Fruit fly (Drosophila melanogaster) whole organism, embryonic: ENCODE data around the gene CG42307.

Experiments
- CG10147 ChIP-seq: fragments of 200-800 bp; sonication (Bioruptor generic); optimal IDR thresholded peaks from 2 replicates; lab custom pipeline; 2019; ENCODE audit warnings: missing biosample characterization, mild to moderate bottlenecking, missing genetic modification characterization, moderate library complexity
- CG1024 ChIP-seq: fragments of 200-800 bp; sonication (Bioruptor generic); IDR thresholded peaks from 2 replicates; pipeline ENCODE4 v1.3.6; 2022; ENCODE audit warnings: missing biosample characterization, missing genetic modification characterization
- CG10267 ChIP-seq: fragments of 200-800 bp; sonication (Bioruptor generic); optimal IDR thresholded peaks from 2 replicates; lab custom pipeline; 2018; ENCODE audit warnings: missing biosample characterization, mild to moderate bottlenecking, missing genetic modification characterization, moderate library complexity
- CG10654 ChIP-seq: fragments of 200-800 bp; sonication (Bioruptor generic); optimal IDR thresholded peaks from 2 replicates; lab custom pipeline; 2016; ENCODE audit warnings: missing biosample characterization, missing genetic modification characterization
- CG10979 ChIP-seq: fragments of 200-800 bp; sonication (Bioruptor generic); optimal IDR thresholded peaks from 2 replicates; lab custom pipeline; 2018; ENCODE audit warnings: missing biosample characterization, mild to moderate bottlenecking, missing genetic modification characterization, moderate library complexity
- CG11504 ChIP-seq: fragments of 200-800 bp; sonication (Bioruptor generic); optimal IDR thresholded peaks from 3 replicates; lab custom pipeline; 2019; ENCODE audit warnings: missing biosample characterization, mild to moderate bottlenecking, missing genetic modification characterization, moderate library complexity
- CG13424 ChIP-seq: fragments of 200-800 bp; sonication (Bioruptor generic); optimal IDR thresholded peaks from 2 replicates; lab custom pipeline; 2019; ENCODE audit warnings: missing biosample characterization, mild to moderate bottlenecking, missing genetic modification characterization, moderate library complexity
- CG13775 ChIP-seq: fragments of 200-800 bp; sonication (Bioruptor generic); optimal IDR thresholded peaks from 3 replicates; lab custom pipeline; 2017; ENCODE audit warnings: missing biosample characterization, mild to moderate bottlenecking, missing genetic modification characterization
- CG14441 ChIP-seq: fragments of 200-800 bp; sonication (Bioruptor generic); IDR thresholded peaks from 2 replicates; pipeline ENCODE4 v1.3.6; 2022; ENCODE audit warnings: missing biosample characterization, missing genetic modification characterization
- CG14667 ChIP-seq: fragments of 200-800 bp; sonication (Bioruptor generic); IDR thresholded peaks from 2 replicates; pipeline ENCODE4 v1.3.6; 2022; ENCODE audit warnings: missing biosample characterization, missing genetic modification characterization
- CG17186 ChIP-seq: fragments of 200-800 bp; sonication (Bioruptor generic); optimal IDR thresholded peaks from 3 replicates; lab custom pipeline; 2017; ENCODE audit warnings: missing biosample characterization, missing genetic modification reagents, missing genetic modification characterization
- CG2199 ChIP-seq: fragments of 200-800 bp; sonication (Bioruptor generic); IDR thresholded peaks from 3 replicates; pipeline ENCODE4 v1.3.6; 2022; ENCODE audit warnings: missing biosample characterization, missing genetic modification characterization
- CG2875 ChIP-seq: fragments of 200-800 bp; sonication (Bioruptor generic); optimal IDR thresholded peaks from 2 replicates; lab custom pipeline; 2017; ENCODE audit warnings: missing biosample characterization, mild to moderate bottlenecking, missing genetic modification characterization, missing genetic modification reagents
- CG32767 ChIP-seq: fragments of 200-800 bp; sonication (Bioruptor generic); IDR thresholded peaks from 2 replicates; pipeline ENCODE4 v1.3.6; 2022; ENCODE audit warnings: missing biosample characterization, missing genetic modification characterization
- CG32772 ChIP-seq: fragments of 200-800 bp; sonication (Bioruptor generic); IDR thresholded peaks from 2 replicates; pipeline ENCODE4 v1.3.6; 2022; ENCODE audit warnings: missing biosample characterization, missing genetic modification characterization
- CG3281 ChIP-seq: fragments of 200-800 bp; sonication (Bioruptor generic); optimal IDR thresholded peaks from 3 replicates; lab custom pipeline; 2017; ENCODE audit warnings: missing biosample characterization, mild to moderate bottlenecking, missing genetic modification characterization
- CG6272 ChIP-seq: fragments of 200-800 bp; sonication (Bioruptor generic); IDR thresholded peaks from 2 replicates; pipeline ENCODE4 v1.3.6; 2022; ENCODE audit warnings: missing biosample characterization, missing genetic modification characterization
- CG6689 ChIP-seq: fragments of 200-800 bp; sonication (Bioruptor generic); IDR thresholded peaks from 2 replicates; pipeline ENCODE4 v1.3.6; 2022; ENCODE audit warnings: missing biosample characterization, missing genetic modification characterization
- CG8388 ChIP-seq: fragments of 200-800 bp; sonication (Bioruptor generic); optimal IDR thresholded peaks from 2 replicates; lab custom pipeline; 2019; ENCODE audit warnings: missing biosample characterization, mild to moderate bottlenecking, missing genetic modification characterization, moderate library complexity
- Dll ChIP-seq: fragments of 200-800 bp; sonication (Bioruptor generic); IDR thresholded peaks from 4 replicates; pipeline ENCODE4 v1.3.6; 2022; ENCODE audit warnings: missing biosample characterization, missing genetic modification characterization; ENCODE audit not compliant: partially characterized antibody
- Fer1 ChIP-seq: fragments of 200-800 bp; sonication (Bioruptor generic); optimal IDR thresholded peaks from 2 replicates; lab custom pipeline; 2017; ENCODE audit warnings: missing biosample characterization, mild to moderate bottlenecking, missing genetic modification characterization
- Gug ChIP-seq: fragments of 200-800 bp; sonication (Bioruptor generic); IDR thresholded peaks from 4 replicates; pipeline ENCODE4 v1.3.6; 2022; ENCODE audit warnings: missing biosample characterization, missing genetic modification characterization
- HLH4C ChIP-seq: fragments of 200-800 bp; sonication (Bioruptor generic); IDR thresholded peaks from 3 replicates; pipeline ENCODE4 v1.3.6; 2022; ENCODE audit warnings: missing biosample characterization, missing genetic modification characterization; ENCODE audit not compliant: partially characterized antibody
- Hey ChIP-seq: fragments of 200-800 bp; sonication (Bioruptor generic); optimal IDR thresholded peaks from 3 replicates; lab custom pipeline; 2018; ENCODE audit warnings: missing biosample characterization, mild to moderate bottlenecking, missing genetic modification characterization
- Hr78 ChIP-seq, 2 experiments: fragments of 200-800 bp in 1 of 2; fragments of >200 bp in 1 of 2; sonication (Bioruptor generic) in 1 of 2; optimal IDR thresholded peaks; 2 replicates each; lab custom pipeline; 2017 to 2019; ENCODE audit warnings: missing biosample characterization in 2 of 2, missing genetic modification characterization in 2 of 2, mild to moderate bottlenecking in 1 of 2, moderate library complexity in 1 of 2
- Kr ChIP-seq: fragments of 200-800 bp; sonication (Bioruptor generic); optimal IDR thresholded peaks from 2 replicates; lab custom pipeline; 2017; ENCODE audit warnings: missing biosample characterization, mild to moderate bottlenecking, missing genetic modification characterization
- Mrtf ChIP-seq: fragments of 200-800 bp; sonication (Bioruptor generic); IDR thresholded peaks from 3 replicates; pipeline ENCODE4 v1.3.6; 2022; ENCODE audit warnings: missing biosample characterization, missing genetic modification characterization
- Nf-YA ChIP-seq: fragments of 200-800 bp; sonication (Bioruptor generic); IDR thresholded peaks from 2 replicates; pipeline ENCODE4 v1.3.6; 2022; ENCODE audit warnings: missing biosample characterization, missing genetic modification characterization
- NfI ChIP-seq: fragments of 200-800 bp; sonication (Bioruptor generic); optimal IDR thresholded peaks from 3 replicates; lab custom pipeline; 2018; ENCODE audit warnings: missing biosample characterization, mild to moderate bottlenecking, missing genetic modification characterization, moderate library complexity
- Pdp1 ChIP-seq, 2 experiments: fragments of 200-800 bp; sonication (Bioruptor generic); optimal IDR thresholded peaks; 3 replicates each; lab custom pipeline; 2016; ENCODE audit warnings: missing biosample characterization in 2 of 2, missing genetic modification characterization in 2 of 2, mild to moderate bottlenecking in 1 of 2, moderate library complexity in 1 of 2
- Ptx1 ChIP-seq: fragments of 200-800 bp; sonication (Bioruptor generic); IDR thresholded peaks from 2 replicates; pipeline ENCODE4 v1.3.6; 2022; ENCODE audit warnings: missing biosample characterization, missing genetic modification characterization
- Ravus ChIP-seq: fragments of 200-800 bp; sonication (Bioruptor generic); IDR thresholded peaks from 2 replicates; pipeline ENCODE4 v1.3.6; 2022; ENCODE audit warnings: missing biosample characterization, missing genetic modification characterization
- az2 ChIP-seq: fragments of 200-800 bp; sonication (Bioruptor generic); optimal IDR thresholded peaks from 3 replicates; lab custom pipeline; 2016; ENCODE audit warnings: missing biosample characterization, missing genetic modification characterization
- cato ChIP-seq: fragments of 200-800 bp; sonication (Bioruptor generic); optimal IDR thresholded peaks from 2 replicates; lab custom pipeline; 2016; ENCODE audit warnings: missing biosample characterization, missing genetic modification characterization, borderline replicate concordance
- chn ChIP-seq: fragments of 200-800 bp; sonication (Bioruptor generic); optimal IDR thresholded peaks from 2 replicates; lab custom pipeline; 2016; ENCODE audit warnings: missing biosample characterization, missing genetic modification characterization
- ci ChIP-seq: fragments of 200-800 bp; sonication (Bioruptor generic); IDR thresholded peaks from 3 replicates; pipeline ENCODE4 v1.3.6; 2022; ENCODE audit warnings: missing biosample characterization, missing genetic modification characterization
- danr ChIP-seq: fragments of 200-800 bp; sonication (Bioruptor generic); IDR thresholded peaks from 2 replicates; pipeline ENCODE4 v1.3.6; 2022; ENCODE audit warnings: missing biosample characterization, missing genetic modification characterization
- dmrt99B ChIP-seq: fragments of 200-800 bp; sonication (Bioruptor generic); optimal IDR thresholded peaks from 2 replicates; lab custom pipeline; 2018; ENCODE audit warnings: missing biosample characterization, mild to moderate bottlenecking, missing genetic modification characterization, moderate library complexity
- esg ChIP-seq: fragments of 200-800 bp; sonication (Bioruptor generic); conservative IDR thresholded peaks from 2 replicates; pipeline ENCODE4 v1.3.6; 2022; ENCODE audit warnings: missing biosample characterization, missing genetic modification characterization
- jigr1 ChIP-seq: fragments of 200-800 bp; sonication (Bioruptor generic); IDR thresholded peaks from 3 replicates; pipeline ENCODE4 v1.3.6; 2022; ENCODE audit warnings: missing biosample characterization, missing genetic modification characterization
- knrl ChIP-seq: fragments of 200-800 bp; sonication (Bioruptor generic); IDR thresholded peaks from 3 replicates; pipeline ENCODE4 v1.3.6; 2022; ENCODE audit warnings: missing biosample characterization, missing genetic modification characterization; ENCODE audit not compliant: partially characterized antibody
- pan ChIP-seq, 4 experiments: fragments of >200 bp in 3 of 4; fragments of 200-800 bp in 1 of 4; sonication (Bioruptor generic) in 1 of 4; optimal IDR thresholded peaks in 3 of 4; IDR thresholded peaks in 1 of 4; 2 replicates each; pipeline versions ENCODE4 v1.3.6 to Lab custom; 2017 to 2022; ENCODE audit warnings: missing biosample characterization in 2 of 4, missing genetic modification characterization in 2 of 4, mixed read lengths in 1 of 4
- salm ChIP-seq: fragments of 200-800 bp; sonication (Bioruptor generic); optimal IDR thresholded peaks from 2 replicates; lab custom pipeline; 2018; ENCODE audit warnings: missing biosample characterization, mild to moderate bottlenecking, missing genetic modification characterization
- sd ChIP-seq: fragments of 200-800 bp; sonication (Bioruptor generic); optimal IDR thresholded peaks from 3 replicates; lab custom pipeline; 2018; ENCODE audit warnings: missing biosample characterization, mild to moderate bottlenecking, missing genetic modification characterization, moderate library complexity
- seq ChIP-seq: fragments of 200-800 bp; sonication (Bioruptor generic); IDR thresholded peaks from 2 replicates; pipeline ENCODE4 v1.3.6; 2022; ENCODE audit warnings: missing biosample characterization, missing genetic modification characterization
- shn ChIP-seq: fragments of 200-800 bp; sonication (Bioruptor generic); optimal IDR thresholded peaks from 3 replicates; lab custom pipeline; 2016; ENCODE audit warnings: missing biosample characterization, missing genetic modification characterization
- twi ChIP-seq: fragments of 200-800 bp; optimal IDR thresholded peaks from 2 replicates; lab custom pipeline; 2019; ENCODE audit warnings: missing biosample characterization, mild to moderate bottlenecking, missing genetic modification characterization, moderate library complexity
- wor ChIP-seq: fragments of 200-800 bp; sonication (Bioruptor generic); IDR thresholded peaks from 2 replicates; pipeline ENCODE4 v1.3.6; 2022; ENCODE audit warnings: missing biosample characterization, missing genetic modification characterization

Gene CG42307

dm6 chr3L:7356386-7357117, 27.6 kb downstream of the CG42307 start, which contains the start of gene CTCF (continued):
- peak; percentile 83 for TF ChIP-seq Dll (GFP tag; lab: Robert Waterston, UW)
- peak; percentile 61 for TF ChIP-seq CG17186
- TF ChIP-seq CG10979, result peak; percentile 40
- peak; percentile 33 to 36 for TF ChIP-seq Pdp1 (GFP tag; optimal IDR thresholded peaks at IDR 0.05; lab: Kevin White, UChicago)
- TF ChIP-seq esg (GFP tag; lab: Robert Waterston, UW), result 0 out of 2 replicates have a peak, but pooled peaks have one; percentile 27
- TF ChIP-seq CG10267 (tag; lab: Kevin White, UChicago), result peak; percentile 62
- TF ChIP-seq CG2199 (GFP tag; lab: Robert Waterston, UW), result no peak
- TF ChIP-seq CG11504 (tag; lab: Kevin White, UChicago), result no peak
- peak; percentile 6; the same call in 1 of the 4 replicates for TF ChIP-seq Gug (GFP tag; lab: Robert Waterston, UW)
- TF ChIP-seq pan (optimal IDR thresholded peaks at IDR 0.05; lab: Kevin White, UChicago), result no peak
- peak in 1 of 2 experiments; percentile 68 for TF ChIP-seq pan (GFP tag; optimal IDR thresholded peaks at IDR 0.05 in 1 of 2, IDR thresholded peaks at IDR 0.05 in 1 of 2)
- TF ChIP-seq Mrtf (GFP tag; lab: Robert Waterston, UW), result 0 out of 3 replicates have a peak, but pooled peaks have one; percentile 48
- no peak for TF ChIP-seq CG6272 (GFP tag; lab: Robert Waterston, UW)
- peak; percentile 12 for TF ChIP-seq CG2875 (GFP tag; lab: Kevin White, UChicago)
- TF ChIP-seq ci, result 0 out of 3 replicates have a peak, but pooled peaks have one; percentile 41
- TF ChIP-seq chn (GFP tag; lab: Kevin White, UChicago), result peak; percentile 18
- TF ChIP-seq jigr1, result no peak; the same call in 2 of the 3 replicates
- TF ChIP-seq CG32767 (GFP tag; lab: Robert Waterston, UW), result no peak
- TF ChIP-seq Kr (GFP tag; lab: Kevin White, UChicago), result no peak
- TF ChIP-seq knrl (GFP tag; lab: Robert Waterston, UW), result peak; percentile 82
- TF ChIP-seq Nf-YA, result no peak
- TF ChIP-seq NfI (GFP tag; lab: Kevin White, UChicago), result peak; percentile 46
- peak; percentile 32 for TF ChIP-seq CG10147
- TF ChIP-seq shn, result no peak
- peak; percentile 53 for TF ChIP-seq CG14441 (GFP tag; lab: Robert Waterston, UW)
- peak; percentile 50 for TF ChIP-seq Ptx1
- TF ChIP-seq cato (GFP tag; lab: Kevin White, UChicago), result no peak
- no peak for TF ChIP-seq CG10654 (GFP tag; lab: Kevin White, UChicago)
- no peak for TF ChIP-seq Hr78 (GFP tag; optimal IDR thresholded peaks at IDR 0.05; lab: Kevin White, UChicago)
- peak; percentile 62 for TF ChIP-seq Fer1
- TF ChIP-seq CG6689, result peak; percentile 33; the same call in 1 of the 2 replicates
- TF ChIP-seq Ravus (GFP tag; lab: Robert Waterston, UW), result no peak
- peak; percentile 82 for TF ChIP-seq HLH4C (GFP tag; lab: Robert Waterston, UW)
- TF ChIP-seq dmrt99B (tag; lab: Kevin White, UChicago), result peak; percentile 16
- TF ChIP-seq az2 (GFP tag; lab: Kevin White, UChicago), result peak; percentile 31
- peak; percentile 64 for TF ChIP-seq CG32772 (GFP tag; lab: Robert Waterston, UW)
- TF ChIP-seq danr (GFP tag; lab: Robert Waterston, UW), result no peak
- 0 out of 2 replicates have a peak, but pooled peaks have one; percentile 8 for TF ChIP-seq seq (GFP tag; lab: Robert Waterston, UW)
- TF ChIP-seq CG8388 (GFP tag; lab: Kevin White, UChicago), result no peak
- no peak; the same call in 1 of the 2 replicates for TF ChIP-seq wor (GFP tag; lab: Robert Waterston, UW)
- TF ChIP-seq CG1024 (GFP tag; lab: Robert Waterston, UW), result peak; percentile 13; the same call in 1 of the 2 replicates
- peak; percentile 64 for TF ChIP-seq sd (tag; lab: Kevin White, UChicago)
- TF ChIP-seq salm (tag; lab: Kevin White, UChicago), result peak; percentile 5
- no peak for TF ChIP-seq CG14667
- TF ChIP-seq twi, result peak; percentile 35
- TF ChIP-seq CG13775 (GFP tag; lab: Kevin White, UChicago), result peak; percentile 37
- TF ChIP-seq CG3281 (GFP tag; lab: Kevin White, UChicago), result no peak
- peak; percentile 18 for TF ChIP-seq CG13424 (tag; lab: Kevin White, UChicago)
- no peak for TF ChIP-seq Hey (tag; lab: Kevin White, UChicago)
